Worm (Caenorhabditis elegans): ENCODE results near the gene F49F1.5.

The F49F1.5 gene

DNA sequence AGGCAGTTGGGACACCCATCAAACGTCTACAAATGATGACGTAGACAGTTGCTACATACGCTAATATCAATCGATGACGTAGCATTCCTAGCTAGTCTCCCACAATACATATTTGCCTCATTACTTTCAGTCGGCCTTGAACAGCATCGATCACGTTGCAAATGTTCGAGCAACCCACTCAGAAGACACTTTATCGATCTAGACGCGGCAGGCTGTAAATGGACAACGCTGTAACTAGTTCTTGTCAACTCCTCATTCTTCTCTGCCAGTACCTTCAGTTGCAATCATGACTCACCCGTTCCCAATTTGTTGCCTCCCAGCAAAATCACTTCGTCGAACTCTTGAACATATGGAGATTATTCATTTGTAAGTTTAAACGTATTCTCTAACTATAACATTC, 48.2 kb downstream of the F49F1.5 start, which contains the start of gene pqn-75:
pqn-75 (plus strand) TSS at position 301 of the 400 bp plus-strand sequence.
- TF ChIP-seq dve-1 (tag; optimal IDR thresholded peaks at IDR 0.05), result no peak
- TF ChIP-seq C38D4.7 (GFP tag; optimal IDR thresholded peaks at IDR 0.05), result no peak
- TF ChIP-seq sox-2 (GFP tag; IDR thresholded peaks at IDR 0.05), result no peak

DNA sequence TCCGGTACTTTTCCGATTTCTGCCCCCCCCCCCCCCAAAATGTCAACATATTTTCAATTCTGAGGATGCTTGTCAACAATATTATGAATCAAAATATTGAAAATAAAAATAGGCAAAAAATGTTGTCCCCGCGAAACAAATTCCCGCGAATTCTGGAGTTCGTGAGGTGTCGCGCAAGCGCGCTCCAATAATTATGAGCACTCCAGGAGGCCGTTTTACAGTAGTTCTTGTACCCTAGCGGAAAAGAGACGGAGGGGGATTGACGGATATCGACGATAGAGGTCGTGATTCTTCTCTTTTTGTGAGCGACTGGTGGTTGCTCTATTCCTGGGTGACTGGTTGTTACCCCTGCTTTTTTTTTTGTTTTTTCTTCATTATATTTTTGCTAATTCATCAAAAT, 49.4 kb downstream of the F49F1.5 start:
- TF ChIP-seq ceh-34 (tag; optimal IDR thresholded peaks at IDR 0.05) (no peak), ref-2 (tag; optimal IDR thresholded peaks at IDR 0.05) (peak; percentile 59), hlh-13 (GFP tag; optimal IDR thresholded peaks at IDR 0.05) (no peak), ets-4 (tag; optimal IDR thresholded peaks at IDR 0.05) (no peak), eyg-1 (tag; optimal IDR thresholded peaks at IDR 0.05) (no peak), ceh-18 (tag; optimal IDR thresholded peaks at IDR 0.05) (no peak), T23F11.4 (GFP tag; optimal IDR thresholded peaks at IDR 0.05) (no peak), ceh-6 (GFP tag; optimal IDR thresholded peaks at IDR 0.05) (no peak), fkh-6 (tag; optimal IDR thresholded peaks at IDR 0.05) (no peak), mec-3 (tag; optimal IDR thresholded peaks at IDR 0.05; ENCODE audit: borderline replicate concordance) (no peak), pha-2 (tag; optimal IDR thresholded peaks at IDR 0.05) (no peak), tbx-2 (tag; optimal IDR thresholded peaks at IDR 0.05) (peak; percentile 58), unc-55 (GFP tag; optimal IDR thresholded peaks at IDR 0.05) (no peak), ceh-24 (tag; optimal IDR thresholded peaks at IDR 0.05) (no peak), sox-4 (tag; optimal IDR thresholded peaks at IDR 0.05) (no peak), fkh-10 (GFP tag; optimal IDR thresholded peaks at IDR 0.05) (no peak), C08G9.2 (tag; optimal IDR thresholded peaks at IDR 0.05) (peak; percentile 7), ceh-19 (GFP tag; optimal IDR thresholded peaks at IDR 0.05) (no peak), hlh-8 (tag; optimal IDR thresholded peaks at IDR 0.05) (no peak), pros-1 (tag; optimal IDR thresholded peaks at IDR 0.05) (no peak), ttx-3 (tag; optimal IDR thresholded peaks at IDR 0.05) (no peak), nhr-11 (tag; optimal IDR thresholded peaks at IDR 0.05) (no peak), dve-1 (tag; optimal IDR thresholded peaks at IDR 0.05) (no peak), zip-5 (tag; optimal IDR thresholded peaks at IDR 0.05) (peak; percentile 2), sox-2 (GFP tag; IDR thresholded peaks at IDR 0.05) (no peak), ceh-2 (tag; optimal IDR thresholded peaks at IDR 0.05) (peak; percentile 44), nfya-1 (tag; optimal IDR thresholded peaks at IDR 0.05) (no peak), fax-1 (tag; optimal IDR thresholded peaks at IDR 0.05) (no peak), elt-4 (tag; optimal IDR thresholded peaks at IDR 0.05) (no peak), odd-2 (tag; optimal IDR thresholded peaks at IDR 0.05) (no peak), sdc-2 (tag; optimal IDR thresholded peaks at IDR 0.05) (no peak), nhr-232 (tag; optimal IDR thresholded peaks at IDR 0.05) (no peak), ama-1 (optimal IDR thresholded peaks at IDR 0.05) (no peak), hlh-15 (tag; optimal IDR thresholded peaks at IDR 0.05) (no peak), ceh-9 (tag; optimal IDR thresholded peaks at IDR 0.05) (no peak), ceh-31 (tag; optimal IDR thresholded peaks at IDR 0.05) (peak; percentile 55), pag-3 (tag; optimal IDR thresholded peaks at IDR 0.05; ENCODE audit: borderline replicate concordance) (no peak), pha-4 (tag; optimal IDR thresholded peaks at IDR 0.05) (no peak), ceh-14 (tag; optimal IDR thresholded peaks at IDR 0.05) (no peak), madf-2 (tag; optimal IDR thresholded peaks at IDR 0.05) (no peak), pax-1 (tag; optimal IDR thresholded peaks at IDR 0.05) (no peak)
